Worm (Caenorhabditis elegans) whole organism, midembryonic: Measurements from ENCODE around the gene cwc-15.

ENCODE experiments used
- T22C8.4 ChIP-seq: fragments of 200-800 bp; sonication (Bioruptor generic); IDR thresholded peaks from 2 replicates; pipeline ENCODE4 v1.3.6; 2022; ENCODE audit warnings: missing genetic modification characterization, missing compliant biosample characterization
- cog-1 ChIP-seq: sonication (generic microtip); optimal IDR thresholded peaks from 2 replicates; lab custom pipeline; 2016; ENCODE audit warnings: missing genetic modification characterization, missing compliant biosample characterization
- flt-1 ChIP-seq: fragments of 200-800 bp; sonication (Bioruptor generic); IDR thresholded peaks from 2 replicates; pipeline ENCODE4 v1.3.6; 2022; ENCODE audit warnings: missing genetic modification characterization, missing compliant biosample characterization
- klf-2 ChIP-seq: fragments of 200-800 bp; sonication (Bioruptor generic); conservative IDR thresholded peaks from 2 replicates; pipeline ENCODE4 v1.3.6; 2022; ENCODE audit warnings: missing genetic modification reagents, missing genetic modification characterization, missing compliant biosample characterization
- med-1 ChIP-seq: sonication (generic microtip); optimal IDR thresholded peaks from 2 replicates; lab custom pipeline; 2017; ENCODE audit warnings: missing genetic modification characterization, mild to moderate bottlenecking, missing compliant biosample characterization, antibody characterized with exemption, missing genetic modification reagents; ENCODE audit not compliant: insufficient read depth
- ref-1 ChIP-seq: fragments of 200-800 bp; sonication (Bioruptor generic); conservative IDR thresholded peaks from 2 replicates; pipeline ENCODE4 v1.3.6; 2022; ENCODE audit warnings: missing genetic modification reagents, missing genetic modification characterization, missing compliant biosample characterization
- tab-1 ChIP-seq: fragments of 200-800 bp; sonication (Bioruptor generic); IDR thresholded peaks from 2 replicates; pipeline ENCODE4 v1.3.6; 2022; ENCODE audit warnings: missing genetic modification characterization, missing compliant biosample characterization
- ztf-23 ChIP-seq: fragments of 200-800 bp; sonication (Bioruptor generic); IDR thresholded peaks from 2 replicates; pipeline ENCODE4 v1.3.6; 2022; ENCODE audit warnings: missing genetic modification reagents, missing genetic modification characterization, missing compliant biosample characterization
- ztf-29 ChIP-seq: fragments of 200-800 bp; sonication (Bioruptor generic); IDR thresholded peaks from 2 replicates; pipeline ENCODE4 v1.3.6; 2022; ENCODE audit warnings: missing genetic modification reagents, missing genetic modification characterization, missing compliant biosample characterization

The cwc-15 gene

DNA sequence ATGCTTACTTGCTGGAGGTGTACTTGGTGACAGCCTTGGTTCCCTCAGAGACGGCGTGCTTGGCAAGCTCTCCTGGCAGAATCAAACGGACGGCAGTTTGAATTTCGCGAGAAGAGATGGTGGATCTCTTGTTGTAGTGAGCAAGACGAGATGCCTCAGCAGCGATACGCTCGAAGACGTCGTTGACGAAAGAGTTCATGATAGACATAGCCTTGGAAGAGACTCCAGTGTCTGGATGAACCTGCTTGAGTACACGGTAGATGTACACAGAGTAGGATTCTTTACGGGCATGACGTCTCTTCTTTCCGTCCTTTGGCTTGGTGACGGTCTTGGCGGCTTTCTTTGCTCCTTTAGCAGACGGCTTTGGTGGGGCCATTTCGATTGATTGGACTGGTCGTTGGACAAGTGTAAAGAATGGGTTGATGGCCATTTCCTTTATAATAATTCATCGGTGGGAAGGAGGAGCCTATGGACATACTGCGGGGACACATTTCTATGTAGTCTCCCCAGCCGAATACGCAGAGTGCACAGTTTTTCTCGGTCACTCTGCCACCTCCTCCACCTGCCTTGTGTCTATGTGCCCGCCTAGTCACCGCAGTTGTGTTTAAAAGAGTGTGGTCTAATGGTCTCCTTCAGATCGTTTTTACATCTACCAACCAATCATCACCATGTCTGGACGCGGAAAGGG is 17.1 kb downstream of the cwc-15 start, which contains the start of the genes his-4 and his-3:
Gene his-4, minus strand, starts transcription at position 376 of the 688 bp plus-strand sequence.
Gene his-3, plus strand, starts transcription at position 669 of the 688 bp plus-strand sequence.
- TF ChIP-seq cog-1 (tag; lab: Kevin White, UChicago) (peak; percentile 31), T22C8.4 (GFP tag; lab: Robert Waterston, UW) (peak; percentile 12; the same call in 1 of the 2 replicates), ref-1 (GFP tag; lab: Robert Waterston, UW) (0 out of 2 replicates have a peak, but pooled peaks have one; percentile 7), ztf-29 (GFP tag; lab: Robert Waterston, UW) (peak; percentile 76), flt-1 (peak; percentile 64; the same call in 1 of the 2 replicates)

DNA sequence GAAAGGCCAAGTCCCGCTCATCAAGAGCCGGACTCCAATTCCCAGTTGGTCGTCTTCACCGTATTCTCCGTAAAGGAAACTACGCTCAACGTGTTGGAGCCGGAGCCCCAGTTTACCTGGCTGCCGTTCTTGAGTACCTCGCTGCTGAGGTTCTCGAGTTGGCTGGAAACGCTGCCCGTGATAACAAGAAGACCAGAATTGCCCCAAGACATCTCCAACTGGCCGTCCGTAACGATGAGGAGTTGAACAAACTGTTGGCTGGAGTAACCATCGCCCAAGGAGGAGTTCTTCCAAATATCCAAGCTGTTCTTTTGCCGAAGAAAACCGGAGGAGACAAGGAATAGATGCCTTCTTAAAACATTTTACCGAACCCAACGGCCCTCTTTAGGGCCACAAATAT is 17.7 kb downstream of the cwc-15 start:
- peak; percentile 25 for TF ChIP-seq flt-1

DNA sequence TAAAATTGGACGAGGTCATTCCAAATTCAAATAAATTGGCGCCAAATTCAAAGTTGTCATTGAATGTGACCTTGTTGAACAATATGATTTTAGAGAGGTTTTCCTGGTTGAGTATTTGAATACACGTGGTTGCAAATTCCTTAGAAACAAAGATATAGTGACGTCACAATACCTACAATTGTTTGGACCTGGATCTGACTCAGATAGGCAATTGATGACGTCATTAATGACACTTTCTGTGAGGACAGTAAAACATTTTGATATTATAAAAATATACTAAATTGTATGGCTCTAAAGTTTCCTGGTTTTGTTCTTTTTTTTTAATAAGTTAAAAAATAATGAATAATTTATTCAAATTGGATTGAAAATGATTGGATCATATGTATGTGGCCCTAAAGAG is 18.3 kb downstream of the cwc-15 start:
- no peak for TF ChIP-seq cog-1 (tag; lab: Kevin White, UChicago)
- TF ChIP-seq ztf-29 (GFP tag; lab: Robert Waterston, UW): no peak
- no peak for TF ChIP-seq ztf-23 (GFP tag; lab: Robert Waterston, UW)
- TF ChIP-seq med-1 (GFP tag; lab: Kevin White, UChicago): no peak
- TF ChIP-seq flt-1: no peak
- TF ChIP-seq klf-2 (GFP tag; lab: Robert Waterston, UW): no peak
- no peak for TF ChIP-seq ref-1 (GFP tag; lab: Robert Waterston, UW)
- TF ChIP-seq T22C8.4 (GFP tag; lab: Robert Waterston, UW): no peak
- TF ChIP-seq tab-1 (GFP tag; lab: Robert Waterston, UW): no peak

DNA sequence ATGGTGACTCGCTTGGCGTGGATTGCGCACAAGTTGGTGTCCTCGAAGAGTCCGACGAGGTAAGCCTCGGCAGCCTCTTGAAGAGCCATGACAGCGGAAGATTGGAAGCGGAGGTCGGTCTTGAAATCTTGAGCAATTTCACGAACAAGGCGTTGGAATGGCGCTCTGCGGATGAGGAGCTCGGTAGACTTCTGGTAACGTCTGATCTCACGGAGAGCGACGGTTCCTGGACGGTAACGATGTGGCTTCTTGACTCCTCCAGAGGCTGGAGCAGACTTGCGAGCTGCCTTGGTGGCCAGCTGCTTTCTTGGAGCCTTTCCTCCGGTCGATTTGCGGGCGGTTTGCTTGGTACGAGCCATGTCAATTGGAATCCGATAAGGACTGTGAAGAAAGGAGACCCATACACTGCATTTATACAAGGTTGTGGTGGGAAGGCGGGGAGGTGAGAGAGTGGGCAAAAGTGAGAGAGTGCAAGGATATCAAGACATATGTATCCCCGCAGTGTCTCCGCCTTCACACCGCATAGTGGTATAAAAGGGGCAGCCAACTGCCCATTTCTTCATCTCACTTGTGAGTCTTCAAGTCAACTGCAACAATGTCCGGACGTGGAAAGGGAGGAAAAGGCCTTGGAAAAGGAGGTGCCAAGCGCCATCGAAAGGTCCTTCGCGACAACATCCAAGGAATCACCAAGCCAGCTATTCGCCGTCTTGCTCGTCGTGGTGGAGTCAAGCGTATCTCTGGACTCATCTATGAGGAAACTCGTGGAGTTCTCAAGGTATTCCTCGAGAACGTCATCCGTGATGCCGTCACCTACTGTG is 19.0 kb downstream of the cwc-15 start, which contains the start of the genes his-2 and his-1:
Gene his-2, minus strand, starts transcription at position 359 of the 818 bp plus-strand sequence.
Gene his-1, plus strand, starts transcription at position 596 of the 818 bp plus-strand sequence.
- TF ChIP-seq flt-1: peak; percentile 81
- TF ChIP-seq klf-2 (GFP tag; lab: Robert Waterston, UW): 0 out of 2 replicates have a peak, but pooled peaks have one; percentile 3
- TF ChIP-seq ztf-23 (GFP tag; lab: Robert Waterston, UW): 0 out of 2 replicates have a peak, but pooled peaks have one; percentile 35

DNA sequence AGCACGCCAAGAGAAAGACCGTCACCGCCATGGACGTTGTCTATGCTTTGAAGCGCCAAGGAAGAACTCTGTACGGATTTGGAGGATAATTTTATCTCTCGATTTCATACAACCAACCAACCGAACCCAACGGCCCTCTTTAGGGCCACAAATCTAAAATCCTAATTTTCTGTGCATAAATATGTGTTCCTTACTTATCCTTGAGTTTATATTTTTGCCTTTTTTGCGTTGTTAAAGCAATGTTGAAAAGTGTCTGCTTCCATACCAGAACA is 19.5 kb downstream of the cwc-15 start:
- TF ChIP-seq ref-1 (GFP tag; lab: Robert Waterston, UW) (no peak), ztf-23 (GFP tag; lab: Robert Waterston, UW) (no peak), T22C8.4 (GFP tag; lab: Robert Waterston, UW) (no peak)

DNA sequence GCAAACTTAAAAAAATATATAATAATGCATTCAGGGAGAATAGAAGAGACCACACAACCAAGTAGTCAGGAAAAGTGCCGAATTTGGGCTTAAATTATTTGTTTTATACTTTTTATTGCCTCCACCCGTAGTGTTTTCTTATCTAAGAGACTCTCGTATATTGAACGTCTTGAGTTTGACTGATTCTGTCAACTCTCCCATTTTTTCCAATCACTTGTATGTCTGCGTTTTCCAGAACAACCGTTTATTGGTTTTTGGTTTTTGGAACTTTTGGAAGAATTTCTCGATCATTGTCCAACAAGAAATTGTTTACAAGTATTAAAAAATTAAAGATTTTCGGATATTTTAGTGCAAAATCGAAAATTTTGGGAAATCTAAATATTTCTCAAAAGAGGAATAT is 20.5 kb downstream of the cwc-15 start:
- TF ChIP-seq med-1 (GFP tag; lab: Kevin White, UChicago) (no peak), ref-1 (GFP tag; lab: Robert Waterston, UW) (no peak), klf-2 (GFP tag; lab: Robert Waterston, UW) (no peak), ztf-23 (GFP tag; lab: Robert Waterston, UW) (no peak), ztf-29 (GFP tag; lab: Robert Waterston, UW) (no peak), cog-1 (tag; lab: Kevin White, UChicago) (no peak), flt-1 (no peak), T22C8.4 (GFP tag; lab: Robert Waterston, UW) (no peak)

DNA sequence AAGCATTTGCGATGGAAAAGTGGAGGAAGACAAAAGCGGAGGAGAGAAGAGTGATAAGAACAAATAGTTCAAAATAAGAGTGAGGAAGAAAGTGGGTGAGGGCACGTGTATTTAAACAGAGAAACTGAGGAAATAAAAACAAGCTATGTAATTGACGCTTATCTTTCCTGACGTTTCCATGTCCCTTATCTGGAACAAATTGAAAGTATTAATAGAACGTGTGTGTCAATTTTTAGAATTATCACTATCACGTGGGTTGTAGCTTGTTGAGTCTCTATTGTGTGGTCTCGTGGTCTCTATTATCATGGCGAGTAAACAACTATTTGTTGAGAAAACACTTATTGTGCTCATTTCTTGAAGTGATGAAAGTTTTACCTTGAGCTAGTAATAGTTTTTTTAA is 22.7 kb downstream of the cwc-15 start, which contains the start of gene T10C6.15:
Gene T10C6.15, minus strand, starts transcription at position 104 of the 400 bp plus-strand sequence.
- TF ChIP-seq ref-1 (GFP tag; lab: Robert Waterston, UW) (no peak), med-1 (GFP tag; lab: Kevin White, UChicago) (no peak), klf-2 (GFP tag; lab: Robert Waterston, UW) (no peak), ztf-23 (GFP tag; lab: Robert Waterston, UW) (no peak), flt-1 (no peak), T22C8.4 (GFP tag; lab: Robert Waterston, UW) (no peak), cog-1 (tag; lab: Kevin White, UChicago) (no peak), tab-1 (GFP tag; lab: Robert Waterston, UW) (no peak), ztf-29 (GFP tag; lab: Robert Waterston, UW) (no peak)

DNA sequence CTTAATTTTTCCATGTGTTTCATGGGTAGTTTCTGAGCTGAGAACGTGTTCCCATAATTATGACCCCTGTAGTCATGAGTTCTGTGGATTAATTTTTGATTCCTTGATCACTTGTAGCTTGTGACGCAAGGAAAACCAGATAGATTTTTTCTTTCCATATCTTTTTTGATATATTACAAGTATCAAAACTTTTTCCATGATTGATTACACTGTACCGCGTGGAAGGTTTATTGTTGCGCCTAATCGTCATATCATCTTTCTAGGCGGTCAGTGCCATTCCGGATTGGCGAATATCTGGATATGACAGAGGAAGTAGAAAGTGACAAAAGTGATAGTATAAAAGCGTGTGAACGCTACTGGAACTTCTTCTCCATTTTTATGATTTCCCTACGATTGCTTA is 23.4 kb downstream of the cwc-15 start, which contains the start of gene ZK285.2:
Gene ZK285.2, plus strand, starts transcription at position 301 of the 400 bp plus-strand sequence.
- no peak for TF ChIP-seq tab-1 (GFP tag; lab: Robert Waterston, UW)
- TF ChIP-seq ztf-29 (GFP tag; lab: Robert Waterston, UW): no peak
- TF ChIP-seq cog-1 (tag; lab: Kevin White, UChicago): no peak
- no peak for TF ChIP-seq med-1 (GFP tag; lab: Kevin White, UChicago)
- no peak for TF ChIP-seq flt-1
- TF ChIP-seq ztf-23 (GFP tag; lab: Robert Waterston, UW): no peak
- TF ChIP-seq T22C8.4 (GFP tag; lab: Robert Waterston, UW): no peak
- no peak for TF ChIP-seq ref-1 (GFP tag; lab: Robert Waterston, UW)
- no peak for TF ChIP-seq klf-2 (GFP tag; lab: Robert Waterston, UW)

DNA sequence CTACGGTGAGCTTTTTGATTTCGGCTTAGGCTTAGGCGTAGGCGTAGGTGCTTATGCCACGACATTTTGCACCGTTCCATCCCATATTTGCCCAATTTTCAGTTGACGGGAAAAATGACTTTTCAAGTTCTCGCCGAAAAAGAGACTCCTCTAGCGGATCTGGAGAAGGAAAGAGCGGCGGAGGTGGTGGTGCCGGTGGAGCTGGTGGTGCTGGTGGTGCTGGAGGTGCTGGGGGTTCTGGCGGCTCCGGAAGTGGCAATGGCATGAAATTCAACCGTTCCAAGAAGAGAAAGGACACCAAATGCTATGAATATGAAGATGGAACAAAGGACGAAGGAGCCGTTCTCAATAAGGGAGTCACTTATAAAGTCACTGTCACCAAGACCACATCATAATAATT is 23.9 kb downstream of the cwc-15 start:
- TF ChIP-seq klf-2 (GFP tag; lab: Robert Waterston, UW) (no peak), flt-1 (no peak), ref-1 (GFP tag; lab: Robert Waterston, UW) (no peak), cog-1 (tag; lab: Kevin White, UChicago) (no peak), ztf-23 (GFP tag; lab: Robert Waterston, UW) (no peak), tab-1 (GFP tag; lab: Robert Waterston, UW) (no peak), ztf-29 (GFP tag; lab: Robert Waterston, UW) (no peak)
